Fruit fly (Drosophila melanogaster) whole organism, wandering third instar larva: Measurements from ENCODE around the gene TfIIA-L.

Experiments
- Abd-B ChIP-seq: fragments of >200 bp; optimal IDR thresholded peaks from 2 replicates; lab custom pipeline; 2017; ENCODE audit warnings: missing biosample characterization, missing genetic modification characterization
- Dfd ChIP-seq: fragments of >200 bp; optimal IDR thresholded peaks from 2 replicates; lab custom pipeline; 2017; ENCODE audit warnings: missing biosample characterization, missing genetic modification characterization
- Sp1 ChIP-seq: fragments of 200-800 bp; sonication (Bioruptor generic); optimal IDR thresholded peaks from 3 replicates; lab custom pipeline; 2019; ENCODE audit warnings: missing biosample characterization, mild to moderate bottlenecking, missing genetic modification characterization, moderate library complexity
- br ChIP-seq: fragments of 200-800 bp; sonication (Bioruptor generic); optimal IDR thresholded peaks from 2 replicates; lab custom pipeline; 2016; ENCODE audit warnings: missing biosample characterization, missing genetic modification characterization
- brk ChIP-seq: fragments of 200-800 bp; sonication (Bioruptor generic); optimal IDR thresholded peaks from 2 replicates; lab custom pipeline; 2016; ENCODE audit warnings: missing biosample characterization, mild to moderate bottlenecking, missing genetic modification characterization
- dmrt93B ChIP-seq: fragments of 200-800 bp; sonication (Bioruptor generic); optimal IDR thresholded peaks from 2 replicates; lab custom pipeline; 2018; ENCODE audit warnings: missing biosample characterization, mild to moderate bottlenecking, missing genetic modification characterization
- lola ChIP-seq: fragments of >200 bp; optimal IDR thresholded peaks from 2 replicates; lab custom pipeline; 2017; ENCODE audit warnings: missing biosample characterization, missing genetic modification characterization
- psq ChIP-seq: fragments of 200-800 bp; sonication (Bioruptor generic); optimal IDR thresholded peaks from 3 replicates; lab custom pipeline; 2017; ENCODE audit warnings: missing biosample characterization, mild to moderate bottlenecking, missing genetic modification characterization, moderate library complexity
- usp ChIP-seq: fragments of >200 bp; optimal IDR thresholded peaks from 2 replicates; lab custom pipeline; 2017; ENCODE audit warnings: missing biosample characterization, missing genetic modification characterization

- TF ChIP-seq br (GFP tag; lab: Kevin White, UChicago) (no peak), psq (GFP tag; lab: Kevin White, UChicago) (no peak), Abd-B (GFP tag; lab: Kevin White, UChicago) (no peak), lola (no peak), usp (GFP tag; lab: Kevin White, UChicago) (no peak), Dfd (GFP tag; lab: Kevin White, UChicago) (no peak), brk (GFP tag; lab: Kevin White, UChicago) (no peak), Sp1 (GFP tag; lab: Kevin White, UChicago) (no peak), dmrt93B (no peak)
Observed at dm6 chr3R:27270379-27271266, 19.7 kb downstream of the TfIIA-L start.
